Worm (Caenorhabditis elegans) whole organism, L1 larva: ENCODE results near the gene C01G10.10.
A peak's percentile ranks its signal among the peaks of the same experiment; 100 is the strongest.

ENCODE experiments used
- C04F5.9 ChIP-seq: sonication (generic microtip); optimal IDR thresholded peaks from 2 replicates; lab custom pipeline; 2016; ENCODE audit warnings: missing genetic modification characterization, missing compliant biosample characterization
- C16A3.4 ChIP-seq: fragments of 150-350 bp; optimal IDR thresholded peaks from 2 replicates; lab custom pipeline; 2014; ENCODE audit warnings: missing biosample characterization, missing genetic modification characterization
- Y116A8C.19 ChIP-seq: sonication (generic microtip); optimal IDR thresholded peaks from 2 replicates; lab custom pipeline; 2016; ENCODE audit warnings: missing compliant biosample characterization, missing genetic modification characterization, borderline replicate concordance
- aha-1 ChIP-seq: fragments of 150-350 bp; optimal IDR thresholded peaks from 2 replicates; lab custom pipeline; 2014; ENCODE audit warnings: missing biosample characterization, missing genetic modification characterization
- aly-2 ChIP-seq: fragments of 150-350 bp; optimal IDR thresholded peaks from 2 replicates; lab custom pipeline; 2014; ENCODE audit warnings: missing biosample characterization, missing genetic modification characterization
- ama-1 ChIP-seq: fragments of 150-350 bp; optimal IDR thresholded peaks from 2 replicates; lab custom pipeline; 2014
- ceh-82 ChIP-seq, 3 experiments: fragments of 150-350 bp in 1 of 3; sonication (generic microtip) in 2 of 3; optimal IDR thresholded peaks; 2 replicates each; lab custom pipeline; 2014 to 2017; ENCODE audit warnings: missing biosample characterization in 3 of 3, missing genetic modification characterization in 3 of 3
- ceh-88 ChIP-seq: fragments of 200-800 bp; sonication (Bioruptor generic); IDR thresholded peaks from 2 replicates; pipeline ENCODE4 v1.3.6; 2022; ENCODE audit warnings: missing genetic modification characterization, missing compliant biosample characterization
- dpl-1 ChIP-seq, 3 experiments: fragments of 150-350 bp in 2 of 3; sonication (generic microtip) in 1 of 3; optimal IDR thresholded peaks; 2 replicates each; lab custom pipeline; 2014 to 2017; ENCODE audit warnings: missing biosample characterization in 3 of 3, missing genetic modification characterization in 3 of 3, missing genetic modification reagents in 3 of 3
- efl-1 ChIP-seq, 4 experiments: fragments of 150-350 bp; optimal IDR thresholded peaks in 3 of 4; peaks in 1 of 4; 1 replicate in 1 of 4; 2 replicates in 3 of 4; lab custom pipeline; 2014; ENCODE audit warnings: missing biosample characterization in 2 of 4, missing genetic modification characterization in 2 of 4, missing genetic modification reagents in 2 of 4
- efl-3 ChIP-seq: fragments of 200-800 bp; sonication (Bioruptor generic); optimal IDR thresholded peaks from 2 replicates; lab custom pipeline; 2018; ENCODE audit warnings: mild to moderate bottlenecking, missing genetic modification characterization, missing compliant biosample characterization
- egl-13 ChIP-seq: sonication (generic microtip); optimal IDR thresholded peaks from 2 replicates; lab custom pipeline; 2016; ENCODE audit warnings: missing genotype, missing genetic modification reagents, missing genetic modification characterization, missing compliant biosample characterization
- elt-2 ChIP-seq: sonication (generic microtip); optimal IDR thresholded peaks from 2 replicates; lab custom pipeline; 2016; ENCODE audit warnings: missing genetic modification characterization, mild to moderate bottlenecking, inconsistent platforms, missing compliant biosample characterization, missing genetic modification reagents
- elt-3 ChIP-seq, 6 experiments: fragments of 150-350 bp in 1 of 6; sonication (generic microtip); optimal IDR thresholded peaks; 2 replicates each; lab custom pipeline; 2017 to 2018; ENCODE audit warnings: missing biosample characterization in 6 of 6, missing genetic modification characterization in 6 of 6, inconsistent platforms in 1 of 6
- ets-5 ChIP-seq: fragments of 200-800 bp; sonication (Bioruptor generic); IDR thresholded peaks from 2 replicates; pipeline ENCODE4 v1.3.6; 2022; ENCODE audit warnings: missing genetic modification characterization, missing compliant biosample characterization
- fkh-10 ChIP-seq: sonication (generic microtip); optimal IDR thresholded peaks from 2 replicates; lab custom pipeline; 2017; ENCODE audit warnings: missing biosample characterization, missing genetic modification reagents, missing genetic modification characterization
- fkh-4 ChIP-seq: sonication (generic microtip); optimal IDR thresholded peaks from 2 replicates; lab custom pipeline; 2016; ENCODE audit warnings: missing compliant biosample characterization, missing genetic modification characterization, borderline replicate concordance
- fkh-8 ChIP-seq: sonication (generic microtip); optimal IDR thresholded peaks from 2 replicates; lab custom pipeline; 2016; ENCODE audit warnings: mild to moderate bottlenecking, missing genetic modification characterization, missing compliant biosample characterization
- fos-1 ChIP-seq: fragments of 150-350 bp; optimal IDR thresholded peaks from 2 replicates; lab custom pipeline; 2014; ENCODE audit warnings: missing biosample characterization, missing genetic modification characterization
- grh-1 ChIP-seq: fragments of 200-800 bp; sonication (Bioruptor generic); IDR thresholded peaks from 2 replicates; pipeline ENCODE4 v1.3.6; 2022; ENCODE audit warnings: missing genetic modification reagents, missing genetic modification characterization, missing compliant biosample characterization
- hlh-17 ChIP-seq: fragments of 200-800 bp; sonication (Bioruptor generic); optimal IDR thresholded peaks from 2 replicates; lab custom pipeline; 2018; ENCODE audit warnings: missing genetic modification characterization, mild to moderate bottlenecking, missing compliant biosample characterization, moderate library complexity, borderline replicate concordance
- hpl-2 ChIP-seq: fragments of 150-350 bp; optimal IDR thresholded peaks from 2 replicates; lab custom pipeline; 2014; ENCODE audit warnings: missing biosample characterization, missing genetic modification reagents, missing genetic modification characterization
- irx-1 ChIP-seq: sonication (generic microtip); optimal IDR thresholded peaks from 2 replicates; lab custom pipeline; 2016; ENCODE audit warnings: missing genetic modification characterization, missing compliant biosample characterization
- isw-1 ChIP-seq: fragments of 200-800 bp; sonication (Bioruptor generic); IDR thresholded peaks from 2 replicates; pipeline ENCODE4 v1.3.6; 2022; ENCODE audit warnings: missing genetic modification characterization, missing compliant biosample characterization
- lin-14 ChIP-seq: fragments of 200-800 bp; sonication (Bioruptor generic); optimal IDR thresholded peaks from 2 replicates; lab custom pipeline; 2018; ENCODE audit warnings: mild to moderate bottlenecking, missing genetic modification characterization, moderate library complexity, missing compliant biosample characterization
- lir-3 ChIP-seq: sonication (generic microtip); optimal IDR thresholded peaks from 2 replicates; lab custom pipeline; 2016; ENCODE audit warnings: mild to moderate bottlenecking, missing genetic modification characterization, moderate library complexity, missing compliant biosample characterization; ENCODE audit not compliant: poor library complexity
- lsy-2 ChIP-seq, 2 experiments: fragments of 150-350 bp; optimal IDR thresholded peaks; 2 replicates each; lab custom pipeline; 2014; ENCODE audit warnings: missing biosample characterization in 2 of 2, missing genetic modification characterization in 2 of 2
- mab-9 ChIP-seq: fragments of 200-800 bp; sonication (Bioruptor generic); IDR thresholded peaks from 2 replicates; pipeline ENCODE4 v1.3.6; 2022; ENCODE audit warnings: missing genetic modification reagents, missing genetic modification characterization, missing compliant biosample characterization
- mdl-1 ChIP-seq, 2 experiments: fragments of 150-350 bp; optimal IDR thresholded peaks; 2 replicates each; lab custom pipeline; 2014 to 2017; ENCODE audit warnings: missing biosample characterization in 2 of 2, missing genetic modification characterization in 2 of 2, inconsistent platforms in 1 of 2
- mep-1 ChIP-seq: fragments of 150-350 bp; optimal IDR thresholded peaks from 2 replicates; lab custom pipeline; 2014; ENCODE audit warnings: missing biosample characterization, missing genetic modification characterization
- nhr-11 ChIP-seq: fragments of 150-350 bp; optimal IDR thresholded peaks from 2 replicates; lab custom pipeline; 2014; ENCODE audit warnings: missing biosample characterization, missing genetic modification characterization
- nhr-20 ChIP-seq: sonication (generic microtip); optimal IDR thresholded peaks from 2 replicates; lab custom pipeline; 2016; ENCODE audit warnings: mild to moderate bottlenecking, missing genetic modification characterization, missing compliant biosample characterization
- nhr-28 ChIP-seq: fragments of 150-350 bp; optimal IDR thresholded peaks from 2 replicates; lab custom pipeline; 2014; ENCODE audit warnings: missing biosample characterization, missing genetic modification characterization
- nhr-71 ChIP-seq: sonication (generic microtip); optimal IDR thresholded peaks from 2 replicates; lab custom pipeline; 2016; ENCODE audit warnings: mild to moderate bottlenecking, missing genetic modification characterization, moderate library complexity, missing compliant biosample characterization
- nhr-84 ChIP-seq: sonication (generic microtip); optimal IDR thresholded peaks from 2 replicates; lab custom pipeline; 2017; ENCODE audit warnings: missing biosample characterization, missing genetic modification characterization
- nhr-85 ChIP-seq: sonication (generic microtip); peaks from one replicate; lab custom pipeline; 2016; ENCODE audit warnings: missing genetic modification characterization, inconsistent platforms, missing compliant biosample characterization
- nhr-90 ChIP-seq: sonication (generic microtip); optimal IDR thresholded peaks from 2 replicates; lab custom pipeline; 2016; ENCODE audit warnings: mild to moderate bottlenecking, missing genetic modification characterization, missing compliant biosample characterization; ENCODE audit not compliant: poor library complexity
- pax-3 ChIP-seq: fragments of 200-800 bp; sonication (Bioruptor generic); optimal IDR thresholded peaks from 2 replicates; lab custom pipeline; 2018; ENCODE audit warnings: mild to moderate bottlenecking, missing genetic modification characterization, moderate library complexity, missing compliant biosample characterization
- pqm-1 ChIP-seq: sonication (generic microtip); optimal IDR thresholded peaks from 3 replicates; lab custom pipeline; 2017; ENCODE audit warnings: missing biosample characterization, missing genetic modification characterization
- rnt-1 ChIP-seq: sonication (generic microtip); optimal IDR thresholded peaks from 2 replicates; lab custom pipeline; 2016; ENCODE audit warnings: mild to moderate bottlenecking, missing genetic modification characterization, moderate library complexity, missing compliant biosample characterization
- skn-1 ChIP-seq: fragments of 150-350 bp; optimal IDR thresholded peaks from 2 replicates; lab custom pipeline; 2014; ENCODE audit warnings: missing biosample characterization, missing genetic modification characterization
- snu-23 ChIP-seq: sonication (generic microtip); optimal IDR thresholded peaks from 2 replicates; lab custom pipeline; 2016; ENCODE audit warnings: missing genetic modification characterization, missing compliant biosample characterization
- sptf-1 ChIP-seq: fragments of 150-350 bp; optimal IDR thresholded peaks from 2 replicates; lab custom pipeline; 2014; ENCODE audit warnings: missing biosample characterization, missing genetic modification characterization
- sup-37 ChIP-seq: fragments of 200-800 bp; sonication (Bioruptor generic); optimal IDR thresholded peaks from 2 replicates; lab custom pipeline; 2018; ENCODE audit warnings: mild to moderate bottlenecking, missing genetic modification characterization, missing compliant biosample characterization
- tbx-2 ChIP-seq: sonication (generic microtip); optimal IDR thresholded peaks from 2 replicates; lab custom pipeline; 2016; ENCODE audit warnings: missing genetic modification characterization, missing compliant biosample characterization
- unc-30 ChIP-seq: sonication (generic microtip); optimal IDR thresholded peaks from 2 replicates; lab custom pipeline; 2017; ENCODE audit warnings: missing biosample characterization, missing genetic modification characterization
- unc-62 ChIP-seq: fragments of 150-350 bp; optimal IDR thresholded peaks from 2 replicates; lab custom pipeline; 2014; ENCODE audit warnings: missing biosample characterization, missing genetic modification reagents, missing genetic modification characterization
- vab-15 ChIP-seq: sonication (generic microtip); optimal IDR thresholded peaks from 2 replicates; lab custom pipeline; 2017; ENCODE audit warnings: missing genotype, mild to moderate bottlenecking, missing genetic modification characterization, missing compliant biosample characterization
- zip-4 ChIP-seq: fragments of 200-800 bp; sonication (Bioruptor generic); optimal IDR thresholded peaks from 2 replicates; lab custom pipeline; 2018; ENCODE audit warnings: mild to moderate bottlenecking, missing genetic modification characterization, moderate library complexity, missing compliant biosample characterization
- ztf-11 ChIP-seq, 2 experiments: sonication (generic microtip); optimal IDR thresholded peaks; 2 replicates each; lab custom pipeline; 2016 to 2017; ENCODE audit warnings: missing genetic modification characterization in 2 of 2, missing biosample characterization in 1 of 2, missing compliant biosample characterization in 1 of 2
- ztf-4 ChIP-seq: fragments of 150-350 bp; optimal IDR thresholded peaks from 2 replicates; lab custom pipeline; 2014; ENCODE audit warnings: missing biosample characterization, missing genetic modification characterization

The C01G10.10 gene

DNA sequence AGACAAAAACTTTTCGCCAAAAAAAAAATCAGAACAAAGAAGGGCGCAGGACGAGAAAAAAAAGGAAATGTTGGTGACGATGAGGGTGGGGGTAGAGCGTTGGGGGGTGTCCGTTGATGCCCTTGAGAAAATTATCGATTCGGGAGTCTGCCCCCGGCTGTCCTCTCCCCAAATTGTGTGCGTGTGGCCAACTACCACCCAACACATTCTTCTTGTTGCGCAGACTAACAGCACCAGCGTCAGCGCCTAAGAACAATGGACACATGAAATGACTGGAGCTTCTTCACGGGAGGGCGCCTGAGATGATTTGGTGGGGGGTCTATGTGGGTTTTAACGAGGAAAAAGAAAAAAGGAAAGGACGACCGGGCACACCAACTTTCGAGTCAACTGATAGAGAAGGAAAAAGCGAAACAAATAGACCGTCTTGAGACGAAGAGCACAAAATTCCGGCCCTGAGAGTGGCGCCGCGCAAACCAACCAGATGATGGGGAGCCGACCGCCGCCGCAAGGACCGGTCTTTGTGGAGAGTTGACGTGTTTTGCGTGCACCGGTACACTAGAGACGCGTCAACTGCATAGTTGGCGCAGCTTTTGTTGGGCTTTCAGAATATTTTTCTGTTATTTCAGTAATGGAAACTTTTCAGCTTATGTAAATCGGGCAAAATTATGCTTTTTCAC is 17.0 kb downstream of the C01G10.10 start, which contains the start of gene C25D7.9:
TSS of gene C25D7.9 (plus strand) at position 68 of the 677 bp plus-strand sequence.
- TF ChIP-seq pax-3 (tag; lab: Kevin White, UChicago) (peak; percentile 9), rnt-1 (tag; lab: Kevin White, UChicago) (peak; percentile 72), Y116A8C.19 (tag; lab: Kevin White, UChicago) (no peak), sptf-1 (no peak), lir-3 (tag; lab: Kevin White, UChicago) (no peak), efl-1 (optimal IDR thresholded peaks at IDR 0.05; lab: Kevin White, UChicago) (peak; percentile 34 to 53), efl-1 (GFP tag; optimal IDR thresholded peaks at IDR 0.05 in 1 of 2; lab: Kevin White, UChicago) (peak; percentile 37 to 89), C16A3.4 (tag; lab: Kevin White, UChicago) (peak; percentile 25), C04F5.9 (tag; lab: Kevin White, UChicago) (no peak), unc-30 (tag; lab: Kevin White, UChicago) (no peak), fkh-8 (tag; lab: Kevin White, UChicago) (peak; percentile 35), irx-1 (tag; lab: Kevin White, UChicago) (no peak), elt-3 (tag; optimal IDR thresholded peaks at IDR 0.05; lab: Kevin White, UChicago) (no peak), hpl-2 (GFP tag; lab: Kevin White, UChicago) (no peak), nhr-20 (tag; lab: Kevin White, UChicago) (peak; percentile 31), tbx-2 (tag; lab: Kevin White, UChicago) (peak; percentile 15), fkh-10 (no peak), ztf-4 (tag; lab: Kevin White, UChicago) (no peak), snu-23 (GFP tag; lab: Kevin White, UChicago) (peak; percentile 46), nhr-90 (tag; lab: Kevin White, UChicago) (no peak), unc-62 (GFP tag; lab: Kevin White, UChicago) (no peak), nhr-84 (tag; lab: Kevin White, UChicago) (no peak), nhr-71 (peak; percentile 48), lin-14 (GFP tag; lab: Kevin White, UChicago) (peak; percentile 55), fos-1 (tag; lab: Kevin White, UChicago) (no peak), mep-1 (peak; percentile 18), ztf-11 (tag; optimal IDR thresholded peaks at IDR 0.05; lab: Kevin White, UChicago) (no peak), isw-1 (GFP tag; lab: Robert Waterston, UW) (0 out of 2 replicates have a peak, but pooled peaks have one; percentile 2), grh-1 (GFP tag; lab: Robert Waterston, UW) (peak; percentile 51), mdl-1 (tag; optimal IDR thresholded peaks at IDR 0.05; lab: Kevin White, UChicago) (no peak), aly-2 (tag; lab: Kevin White, UChicago) (no peak), egl-13 (tag; lab: Kevin White, UChicago) (no peak), elt-2 (tag; lab: Kevin White, UChicago) (no peak), ceh-82 (tag; optimal IDR thresholded peaks at IDR 0.05; lab: Kevin White, UChicago) (peak in 1 of 3 experiments; percentile 32), nhr-28 (tag; lab: Kevin White, UChicago) (no peak), ceh-88 (GFP tag; lab: Robert Waterston, UW) (no peak), ets-5 (GFP tag; lab: Robert Waterston, UW) (no peak), zip-4 (GFP tag; lab: Kevin White, UChicago) (no peak), sup-37 (GFP tag; lab: Kevin White, UChicago) (no peak), fkh-4 (tag; lab: Kevin White, UChicago) (no peak), vab-15 (tag; lab: Kevin White, UChicago) (no peak), skn-1 (tag; lab: Kevin White, UChicago) (peak; percentile 17), aha-1 (no peak), mab-9 (GFP tag; lab: Robert Waterston, UW) (no peak), efl-3 (GFP tag; lab: Kevin White, UChicago) (no peak), pqm-1 (tag; lab: Kevin White, UChicago) (no peak), nhr-85 (tag; lab: Kevin White, UChicago) (peak; percentile 70), dpl-1 (GFP tag; optimal IDR thresholded peaks at IDR 0.05; lab: Kevin White, UChicago) (peak; percentile 17 to 52 (median 45)), nhr-11 (no peak), hlh-17 (GFP tag; lab: Kevin White, UChicago) (no peak), ama-1 (no peak), lsy-2 (tag; optimal IDR thresholded peaks at IDR 0.05; lab: Kevin White, UChicago) (peak; percentile 31 to 62)
